Fruit fly (Drosophila melanogaster): Measurements from ENCODE around the gene CG34124.
A peak's percentile ranks its signal among the peaks of the same experiment; 100 is the strongest.

CG34124 gene

DNA sequence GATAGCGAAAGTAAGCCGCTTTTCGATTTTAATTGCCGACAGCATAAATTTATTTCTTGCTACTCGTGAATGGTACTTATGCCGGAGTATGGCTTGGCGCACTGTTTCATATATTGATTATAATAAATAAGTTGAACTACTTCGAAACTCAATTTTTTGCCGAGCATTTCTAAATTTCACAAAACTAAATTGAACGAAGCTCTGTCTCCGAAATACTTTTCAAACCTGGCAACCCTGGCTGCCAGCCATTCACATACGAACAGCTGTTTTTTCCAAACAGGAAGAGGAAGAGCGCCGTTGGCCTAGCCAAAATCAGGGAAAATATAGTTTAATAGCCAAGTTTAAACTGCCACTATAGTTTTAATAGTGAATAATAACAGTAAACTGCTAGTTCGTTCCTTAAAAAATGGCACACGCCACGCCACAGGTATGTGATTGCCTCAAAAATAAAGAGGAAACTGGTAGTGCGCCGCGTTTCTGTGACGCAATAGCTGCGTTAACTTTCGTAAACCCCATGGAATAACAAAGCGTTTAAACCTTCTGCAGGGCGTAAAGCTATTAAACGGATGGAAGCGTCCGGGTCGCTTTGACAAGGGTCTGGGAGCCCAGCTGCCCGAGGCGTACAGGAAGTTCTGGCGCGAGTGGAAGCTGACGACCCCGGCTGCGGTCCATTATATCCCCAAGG is 15.7 kb downstream of the CG34124 start, which contains the start of gene mRpL28 (continued):
- TF ChIP-seq YL-1 (GFP tag; optimal IDR thresholded peaks at IDR 0.05) (peak; percentile 89), ttk (GFP tag; IDR thresholded peaks at IDR 0.05) (no peak), vnd (GFP tag; IDR thresholded peaks at IDR 0.05; ENCODE audit: partially characterized antibody) (no peak), Optix (GFP tag; IDR thresholded peaks at IDR 0.05) (no peak), CG11504 (tag; optimal IDR thresholded peaks at IDR 0.05) (no peak), lbe (GFP tag; optimal IDR thresholded peaks at IDR 0.05) (peak; percentile 35), Eip74EF (GFP tag; optimal IDR thresholded peaks at IDR 0.05) (peak in 1 of 2 experiments; percentile 38), CG10959 (GFP tag; IDR thresholded peaks at IDR 0.05) (no peak), Blimp-1 (GFP tag; optimal IDR thresholded peaks at IDR 0.05) (no peak), sug (tag; optimal IDR thresholded peaks at IDR 0.05) (peak; percentile 48), CG1603 (tag; optimal IDR thresholded peaks at IDR 0.05) (peak; percentile 42), Ptx1 (GFP tag; IDR thresholded peaks at IDR 0.05) (0 out of 2 replicates have a peak, but pooled peaks have one; percentile 36), tll (GFP tag; optimal IDR thresholded peaks at IDR 0.05) (no peak), rib (GFP tag; IDR thresholded peaks at IDR 0.05) (no peak), Hmx (GFP tag; optimal IDR thresholded peaks at IDR 0.05) (no peak), CG16813 (GFP tag; IDR thresholded peaks at IDR 0.05; ENCODE audit: partially characterized antibody) (peak; percentile 20; the same call in 1 of the 3 replicates), bcd (GFP tag; optimal IDR thresholded peaks at IDR 0.05) (no peak), CG18262 (tag; optimal IDR thresholded peaks at IDR 0.05) (no peak), CG1602 (GFP tag; optimal IDR thresholded peaks at IDR 0.05) (no peak), CG17361 (GFP tag; IDR thresholded peaks at IDR 0.05) (no peak), CG9437 (GFP tag; optimal IDR thresholded peaks at IDR 0.05) (peak; percentile 28), CG3838 (GFP tag; optimal IDR thresholded peaks at IDR 0.05) (no peak), CG30403 (GFP tag; optimal IDR thresholded peaks at IDR 0.05) (no peak), dm (GFP tag; optimal IDR thresholded peaks at IDR 0.05) (no peak), CG3407 (GFP tag; optimal IDR thresholded peaks at IDR 0.05) (no peak), CG10431 (GFP tag; optimal IDR thresholded peaks at IDR 0.05) (peak; percentile 1), crol (GFP tag; IDR thresholded peaks at IDR 0.05) (no peak), CG12299 (tag; optimal IDR thresholded peaks at IDR 0.05) (no peak), Opbp (GFP tag; IDR thresholded peaks at IDR 0.05; ENCODE audit: partially characterized antibody) (peak; percentile 40; the same call in 1 of the 3 replicates), CG10543 (GFP tag; optimal IDR thresholded peaks at IDR 0.05) (no peak)

- TF ChIP-seq pita (GFP tag; optimal IDR thresholded peaks at IDR 0.05): no peak
- TF ChIP-seq HLH54F (GFP tag; optimal IDR thresholded peaks at IDR 0.05): peak; percentile 95
- peak; percentile 96 for TF ChIP-seq CG9215 (GFP tag; IDR thresholded peaks at IDR 0.05)
- peak; percentile 94 for TF ChIP-seq CG12391 (tag; optimal IDR thresholded peaks at IDR 0.05)
- peak; percentile 77 for TF ChIP-seq CG10274 (GFP tag; optimal IDR thresholded peaks at IDR 0.05)
- TF ChIP-seq pan (optimal IDR thresholded peaks at IDR 0.05): no peak
- TF ChIP-seq pan (GFP tag; optimal IDR thresholded peaks at IDR 0.05 in 1 of 2, IDR thresholded peaks at IDR 0.05 in 1 of 2): peak in 1 of 2 experiments; percentile 96
- TF ChIP-seq Oli (tag; optimal IDR thresholded peaks at IDR 0.05): peak; percentile 94
- TF ChIP-seq CG3163 (GFP tag; optimal IDR thresholded peaks at IDR 0.05): peak; percentile 72
- peak; percentile 67 for TF ChIP-seq eyg (GFP tag; optimal IDR thresholded peaks at IDR 0.05)
- peak; percentile 92 for TF ChIP-seq Side (GFP tag; optimal IDR thresholded peaks at IDR 0.05)
- peak; percentile 89 for TF ChIP-seq salm (tag; optimal IDR thresholded peaks at IDR 0.05)
- TF ChIP-seq fu2 (GFP tag; optimal IDR thresholded peaks at IDR 0.05): peak; percentile 88
- peak; percentile 96 for TF ChIP-seq CG15696 (tag; optimal IDR thresholded peaks at IDR 0.05)
- peak; percentile 92 for TF ChIP-seq CG13287 (GFP tag; IDR thresholded peaks at IDR 0.05; ENCODE audit: partially characterized antibody)
- TF ChIP-seq nau (GFP tag; optimal IDR thresholded peaks at IDR 0.05): peak; percentile 90
- peak; percentile 94 for TF ChIP-seq CG8924 (tag; optimal IDR thresholded peaks at IDR 0.05)
- TF ChIP-seq CG10543 (GFP tag; optimal IDR thresholded peaks at IDR 0.05): peak; percentile 94
- peak; percentile 91 for TF ChIP-seq NC2β (GFP tag; optimal IDR thresholded peaks at IDR 0.05)
- peak; percentile 94 for TF ChIP-seq ara (GFP tag; IDR thresholded peaks at IDR 0.05)
Observed at dm6 chr2L:4976988-4977551, 18.9 kb downstream of the CG34124 start, which contains the start of the genes Gmd and CG3792. Gene Gmd, minus strand, starts transcription at chr2L:4977023. Gene CG3792, plus strand, starts transcription at chr2L:4977312.

Measured in whole organism, embryonic.